Fruit fly (Drosophila melanogaster): ENCODE data around the gene CG17292.

Gene CG17292

dm6 chr2L:8333185-8333584, 37.1 kb upstream of the CG17292 start (continued):
- TF ChIP-seq Bdp1 (GFP tag; optimal IDR thresholded peaks at IDR 0.05) (no peak), CG11504 (tag; optimal IDR thresholded peaks at IDR 0.05) (peak; percentile 51), CG5180 (GFP tag; optimal IDR thresholded peaks at IDR 0.05) (no peak), Atf6 (GFP tag; IDR thresholded peaks at IDR 0.05) (peak; percentile 31; the same call in 1 of the 2 replicates), CG9727 (GFP tag; optimal IDR thresholded peaks at IDR 0.05) (peak; percentile 11), inv (GFP tag; IDR thresholded peaks at IDR 0.05; ENCODE audit: partially characterized antibody) (no peak), YL-1 (GFP tag; optimal IDR thresholded peaks at IDR 0.05) (no peak), CG12659 (GFP tag; optimal IDR thresholded peaks at IDR 0.05) (peak; percentile 6), CG16779 (GFP tag; IDR thresholded peaks at IDR 0.05) (no peak), gfzf (GFP tag; optimal IDR thresholded peaks at IDR 0.05) (no peak), Bteb2 (GFP tag; optimal IDR thresholded peaks at IDR 0.05) (no peak), dati (GFP tag; IDR thresholded peaks at IDR 0.05) (no peak), Dp (GFP tag; optimal IDR thresholded peaks at IDR 0.05) (no peak), HmgD (GFP tag; optimal IDR thresholded peaks at IDR 0.05) (no peak), CG12299 (tag; optimal IDR thresholded peaks at IDR 0.05) (no peak), Dbx (GFP tag; IDR thresholded peaks at IDR 0.05) (0 out of 3 replicates have a peak, but pooled peaks have one; percentile 5), CG8359 (GFP tag; optimal IDR thresholded peaks at IDR 0.05; ENCODE audit: borderline replicate concordance) (no peak), vfl (GFP tag; optimal IDR thresholded peaks at IDR 0.05) (no peak), CG7839 (tag; optimal IDR thresholded peaks at IDR 0.05) (peak; percentile 32), CG12104 (GFP tag; optimal IDR thresholded peaks at IDR 0.05) (no peak), lmd (GFP tag; IDR thresholded peaks at IDR 0.05) (no peak), psq (GFP tag; optimal IDR thresholded peaks at IDR 0.05) (no peak), CG1603 (tag; optimal IDR thresholded peaks at IDR 0.05) (no peak), CG11560 (tag; IDR thresholded peaks at IDR 0.05) (no peak), CG7963 (GFP tag; IDR thresholded peaks at IDR 0.05; ENCODE audit: partially characterized antibody) (no peak), NfI (GFP tag; optimal IDR thresholded peaks at IDR 0.05) (no peak), CG13123 (GFP tag; optimal IDR thresholded peaks at IDR 0.05) (no peak), ci (GFP tag; IDR thresholded peaks at IDR 0.05) (no peak), p53 (GFP tag; optimal IDR thresholded peaks at IDR 0.05) (no peak), Hr39 (optimal IDR thresholded peaks at IDR 0.05) (no peak), CG17912 (GFP tag; optimal IDR thresholded peaks at IDR 0.05) (no peak), nom (GFP tag; optimal IDR thresholded peaks at IDR 0.05) (no peak), Side (GFP tag; optimal IDR thresholded peaks at IDR 0.05) (no peak), lab (GFP tag; optimal IDR thresholded peaks at IDR 0.05) (peak; percentile 26), ftz-f1 (GFP tag; optimal IDR thresholded peaks at IDR 0.05) (no peak), ara (GFP tag; IDR thresholded peaks at IDR 0.05) (no peak), dm (GFP tag; optimal IDR thresholded peaks at IDR 0.05) (no peak), Dref (GFP tag; IDR thresholded peaks at IDR 0.05) (no peak), yki (optimal IDR thresholded peaks at IDR 0.05) (no peak), ro (GFP tag; IDR thresholded peaks at IDR 0.05) (no peak), CG14860 (GFP tag; IDR thresholded peaks at IDR 0.05; ENCODE audit: partially characterized antibody) (no peak), Hand (GFP tag; optimal IDR thresholded peaks at IDR 0.05) (no peak), MESR4 (GFP tag; optimal IDR thresholded peaks at IDR 0.05) (no peak), az2 (GFP tag; optimal IDR thresholded peaks at IDR 0.05) (no peak), CG13287 (GFP tag; IDR thresholded peaks at IDR 0.05; ENCODE audit: partially characterized antibody) (no peak), CG7987 (GFP tag; optimal IDR thresholded peaks at IDR 0.05) (no peak), CG3407 (GFP tag; optimal IDR thresholded peaks at IDR 0.05) (no peak), Xrp1 (GFP tag; IDR thresholded peaks at IDR 0.05) (no peak), otp (GFP tag; IDR thresholded peaks at IDR 0.05) (no peak), CG31441 (GFP tag; IDR thresholded peaks at IDR 0.05) (no peak), shn (GFP tag; optimal IDR thresholded peaks at IDR 0.05) (no peak), pho (GFP tag; optimal IDR thresholded peaks at IDR 0.05) (no peak)
